Worm (Caenorhabditis elegans): ENCODE measurements around the gene C35D10.1.

The C35D10.1 gene

DNA sequence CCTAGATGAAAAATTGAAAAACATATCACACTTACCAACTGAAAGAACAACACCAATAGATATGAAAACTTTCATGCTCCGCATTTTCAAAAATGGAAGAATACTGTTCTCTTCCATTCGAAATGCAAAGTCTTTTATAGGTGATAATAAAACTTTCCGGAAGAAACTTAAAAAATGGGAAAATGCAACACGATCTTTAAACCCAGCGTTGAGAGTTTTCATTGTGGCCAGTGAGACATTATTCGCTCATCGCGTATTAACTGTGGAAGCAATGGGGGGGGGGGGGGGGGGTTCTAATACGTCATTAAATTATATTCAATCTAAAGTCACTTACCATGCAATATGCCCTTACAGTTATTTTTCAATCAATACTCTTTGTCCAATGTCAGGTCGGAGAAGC is 35.2 kb upstream of the C35D10.1 start, which contains the start of the genes clec-157 and fkh-5:
TSS of gene clec-157 (minus strand) at position 101 of the 400 bp plus-strand sequence.
TSS of gene fkh-5 (plus strand) at position 336 of the 400 bp plus-strand sequence.
- TF ChIP-seq unc-55 (GFP tag; optimal IDR thresholded peaks at IDR 0.05) (no peak), ceh-30 (tag; optimal IDR thresholded peaks at IDR 0.05) (no peak), ets-4 (tag; optimal IDR thresholded peaks at IDR 0.05) (no peak), ceh-48 (tag; optimal IDR thresholded peaks at IDR 0.05) (no peak), pha-4 (tag; optimal IDR thresholded peaks at IDR 0.05) (no peak), rnt-1 (tag; optimal IDR thresholded peaks at IDR 0.05) (no peak), pha-2 (tag; optimal IDR thresholded peaks at IDR 0.05) (no peak), Y22D7AL.16 (tag; optimal IDR thresholded peaks at IDR 0.05) (no peak), fkh-10 (GFP tag; optimal IDR thresholded peaks at IDR 0.05) (no peak), nhr-232 (tag; optimal IDR thresholded peaks at IDR 0.05) (no peak), K02D7.2 (tag; optimal IDR thresholded peaks at IDR 0.05) (no peak), hlh-30 (tag; optimal IDR thresholded peaks at IDR 0.05; ENCODE audit: insufficient read depth) (no peak), ref-2 (tag; optimal IDR thresholded peaks at IDR 0.05) (no peak), hlh-6 (tag; optimal IDR thresholded peaks at IDR 0.05) (no peak), npax-4 (tag; optimal IDR thresholded peaks at IDR 0.05) (no peak)

DNA sequence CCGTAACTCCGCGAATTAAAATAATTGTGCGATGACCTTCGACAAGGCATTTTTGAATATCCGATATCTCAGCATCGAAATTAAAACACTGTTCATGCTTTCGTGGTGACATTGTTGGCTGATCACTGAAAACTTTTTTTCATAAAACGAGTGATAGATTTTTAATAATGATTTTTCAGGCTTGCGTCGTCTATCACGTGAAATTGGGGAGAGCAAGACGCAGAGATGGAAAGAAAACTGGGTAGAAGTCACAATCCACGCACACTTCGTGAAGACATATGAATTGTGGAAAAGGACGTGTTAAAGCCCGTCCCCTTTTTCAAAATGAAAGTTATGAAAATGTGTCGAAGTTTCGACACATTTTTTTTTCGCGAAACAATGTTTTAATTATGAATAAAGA is 29.8 kb upstream of the C35D10.1 start, which contains the start of gene nonu-1:
TSS of gene nonu-1 (minus strand) at position 169 of the 400 bp plus-strand sequence.
- TF ChIP-seq pros-1 (tag; optimal IDR thresholded peaks at IDR 0.05), result no peak
- no peak for TF ChIP-seq C38D4.7 (GFP tag; optimal IDR thresholded peaks at IDR 0.05)
- no peak for TF ChIP-seq mec-3 (tag; optimal IDR thresholded peaks at IDR 0.05; ENCODE audit: borderline replicate concordance)
- TF ChIP-seq hlh-30 (tag; optimal IDR thresholded peaks at IDR 0.05; ENCODE audit: insufficient read depth), result peak; percentile 81
- no peak for TF ChIP-seq odd-2 (tag; optimal IDR thresholded peaks at IDR 0.05)

DNA sequence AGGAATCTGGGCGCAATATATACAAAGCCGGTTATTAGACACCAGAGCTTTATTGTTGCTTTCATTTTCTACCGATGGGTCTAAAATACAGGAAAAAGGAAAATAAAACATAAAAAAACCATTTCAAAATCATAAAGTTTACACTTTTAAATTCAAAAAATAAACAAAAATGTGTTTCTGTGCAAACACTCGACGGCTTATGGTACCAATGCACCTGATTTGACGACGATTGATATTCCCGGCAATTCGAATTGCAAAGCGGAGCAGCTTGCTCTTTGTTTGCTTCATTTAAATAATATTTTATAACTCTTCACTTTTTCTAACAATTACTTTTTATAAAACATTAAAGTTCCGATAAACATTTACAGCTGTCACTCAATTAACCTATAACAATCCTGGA is 29.4 kb upstream of the C35D10.1 start, which contains the start of gene F26A1.1:
TSS of gene F26A1.1 (plus strand) at position 369 of the 400 bp plus-strand sequence.
- no peak for TF ChIP-seq fax-1 (tag; optimal IDR thresholded peaks at IDR 0.05)
- no peak for TF ChIP-seq ceh-19 (GFP tag; optimal IDR thresholded peaks at IDR 0.05)
- TF ChIP-seq odd-2 (tag; optimal IDR thresholded peaks at IDR 0.05), result no peak
- TF ChIP-seq dmd-4 (tag; optimal IDR thresholded peaks at IDR 0.05; ENCODE audit: borderline replicate concordance), result no peak
- TF ChIP-seq pros-1 (tag; optimal IDR thresholded peaks at IDR 0.05), result no peak
- TF ChIP-seq lin-11 (tag; optimal IDR thresholded peaks at IDR 0.05), result no peak
- TF ChIP-seq hlh-13 (GFP tag; optimal IDR thresholded peaks at IDR 0.05), result no peak

DNA sequence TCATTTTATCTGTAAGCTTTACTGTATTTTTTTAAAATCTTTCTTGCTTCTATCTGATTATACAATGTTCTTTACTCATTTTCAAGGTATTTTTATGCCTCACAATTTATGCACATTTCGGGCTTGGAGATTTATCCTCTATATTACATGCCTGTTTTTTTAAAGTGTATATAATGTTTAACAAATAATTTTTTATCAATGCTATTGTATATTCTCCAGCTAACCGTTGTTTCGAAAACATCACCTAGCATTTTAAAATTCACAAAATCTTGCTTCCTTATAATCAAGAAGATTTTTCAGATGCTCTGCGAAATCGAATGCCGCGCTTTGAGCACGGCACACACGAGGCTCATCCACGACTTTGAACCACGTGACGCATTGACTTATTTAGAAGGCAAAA is 27.5 kb upstream of the C35D10.1 start, which contains the start of gene ced-4:
TSS of gene ced-4 (plus strand) at position 301 of the 400 bp plus-strand sequence.
- TF ChIP-seq nfya-1 (tag; optimal IDR thresholded peaks at IDR 0.05) (no peak), hlh-15 (tag; optimal IDR thresholded peaks at IDR 0.05) (no peak), pag-3 (tag; optimal IDR thresholded peaks at IDR 0.05; ENCODE audit: borderline replicate concordance) (no peak), eyg-1 (tag; optimal IDR thresholded peaks at IDR 0.05) (no peak), ceh-2 (tag; optimal IDR thresholded peaks at IDR 0.05) (no peak), ets-4 (tag; optimal IDR thresholded peaks at IDR 0.05) (no peak), ceh-22 (tag; optimal IDR thresholded peaks at IDR 0.05) (no peak), ceh-14 (tag; optimal IDR thresholded peaks at IDR 0.05) (no peak)

DNA sequence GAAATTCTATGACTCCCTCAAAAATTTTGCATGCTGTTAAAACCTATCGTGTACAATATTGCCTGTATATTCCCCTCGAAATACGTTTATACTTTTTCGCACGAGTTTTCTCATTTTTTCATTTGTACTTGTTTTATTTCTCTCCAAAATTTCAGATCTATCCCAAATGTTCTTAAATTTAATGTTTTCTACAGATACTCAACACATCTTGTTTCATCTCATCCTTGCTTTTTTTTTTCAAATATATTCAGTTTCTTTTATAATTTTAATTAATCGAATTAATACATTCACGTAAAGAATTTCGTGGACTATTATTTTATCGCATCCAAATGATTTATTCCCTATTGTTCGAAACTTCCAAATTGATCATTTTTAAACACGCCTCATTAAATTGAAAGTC is 24.6 kb upstream of the C35D10.1 start, which contains the start of gene C35D10.8:
TSS of gene C35D10.8 (plus strand) at position 301 of the 400 bp plus-strand sequence.
- no peak for TF ChIP-seq ceh-34 (tag; optimal IDR thresholded peaks at IDR 0.05)
- TF ChIP-seq che-1 (tag; optimal IDR thresholded peaks at IDR 0.05), result no peak
- no peak for TF ChIP-seq ceh-45 (GFP tag; IDR thresholded peaks at IDR 0.05)
- TF ChIP-seq nhr-11 (tag; optimal IDR thresholded peaks at IDR 0.05), result no peak
- TF ChIP-seq hlh-30 (tag; optimal IDR thresholded peaks at IDR 0.05; ENCODE audit: insufficient read depth), result no peak

All from whole organism, late embryonic.